Fruit fly (Drosophila melanogaster): ENCODE results near the gene mRpL11.

The mRpL11 gene

DNA sequence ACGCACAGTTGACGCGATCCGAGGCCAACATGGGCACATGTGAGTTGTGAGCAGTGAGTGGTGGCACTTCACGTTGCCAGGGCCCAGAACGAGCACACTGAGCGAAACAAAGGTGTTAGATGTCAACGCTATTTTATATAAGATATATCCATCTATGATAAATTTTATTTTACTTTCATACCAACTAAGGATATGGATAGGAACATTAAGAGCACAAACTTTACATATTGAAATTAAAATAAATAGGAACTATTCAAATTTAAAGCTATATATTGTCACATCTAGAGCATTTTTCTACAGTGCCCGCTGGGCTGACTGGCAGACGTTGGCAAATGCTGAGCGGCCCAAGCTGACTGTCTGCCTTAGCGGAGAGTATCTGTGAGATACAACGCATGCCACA lies 41.9 kb upstream of the mRpL11 start (continued):
- TF ChIP-seq toy (GFP tag; IDR thresholded peaks at IDR 0.05) (no peak), BtbVII (GFP tag; optimal IDR thresholded peaks at IDR 0.05) (peak; percentile 52), kah (GFP tag; optimal IDR thresholded peaks at IDR 0.05) (no peak), Abd-B (GFP tag; optimal IDR thresholded peaks at IDR 0.05) (peak; percentile 41), pita (GFP tag; optimal IDR thresholded peaks at IDR 0.05) (no peak), CG17328 (GFP tag; IDR thresholded peaks at IDR 0.05) (peak; percentile 56; the same call in 1 of the 2 replicates), sqz (GFP tag; optimal IDR thresholded peaks at IDR 0.05) (no peak), dmrt11E (tag; optimal IDR thresholded peaks at IDR 0.05) (peak; percentile 86), CG5180 (GFP tag; optimal IDR thresholded peaks at IDR 0.05) (peak; percentile 33), CG34376 (GFP tag; optimal IDR thresholded peaks at IDR 0.05) (no peak), CG3838 (GFP tag; optimal IDR thresholded peaks at IDR 0.05) (no peak), CG11456 (GFP tag; IDR thresholded peaks at IDR 0.05) (no peak), YL-1 (GFP tag; optimal IDR thresholded peaks at IDR 0.05) (no peak), Ada2b (GFP tag; IDR thresholded peaks at IDR 0.05) (no peak), ham (GFP tag; IDR thresholded peaks at IDR 0.05) (no peak), tgo (GFP tag; IDR thresholded peaks at IDR 0.05) (peak; percentile 72), corto (GFP tag; optimal IDR thresholded peaks at IDR 0.05) (no peak), sob (GFP tag; IDR thresholded peaks at IDR 0.05) (0 out of 2 replicates have a peak, but pooled peaks have one; percentile 20), CG8290 (GFP tag; optimal IDR thresholded peaks at IDR 0.05) (peak; percentile 39), CG8290 (tag; optimal IDR thresholded peaks at IDR 0.05) (no peak), Dad (GFP tag; optimal IDR thresholded peaks at IDR 0.05) (no peak), CG2120 (GFP tag; optimal IDR thresholded peaks at IDR 0.05) (no peak), hb (GFP tag; IDR thresholded peaks at IDR 0.05; ENCODE audit: partially characterized antibody) (no peak), Dfd (GFP tag; optimal IDR thresholded peaks at IDR 0.05) (no peak), Ptx1 (GFP tag; IDR thresholded peaks at IDR 0.05) (peak; percentile 72), sr (GFP tag; IDR thresholded peaks at IDR 0.05) (no peak), trh (GFP tag; optimal IDR thresholded peaks at IDR 0.05) (no peak), Ets97D (GFP tag; optimal IDR thresholded peaks at IDR 0.05) (no peak), br (optimal IDR thresholded peaks at IDR 0.05) (no peak), CG1647 (GFP tag; optimal IDR thresholded peaks at IDR 0.05) (peak; percentile 6), E2f2 (GFP tag; IDR thresholded peaks at IDR 0.05) (0 out of 2 replicates have a peak, but pooled peaks have one; percentile 24), odd (GFP tag; optimal IDR thresholded peaks at IDR 0.05) (peak; percentile 58), shn (GFP tag; optimal IDR thresholded peaks at IDR 0.05) (no peak), hth (optimal IDR thresholded peaks at IDR 0.05) (no peak), sd (tag; optimal IDR thresholded peaks at IDR 0.05) (peak; percentile 6), CHES-1-like (GFP tag; optimal IDR thresholded peaks at IDR 0.05) (no peak), CG3726 (GFP tag; IDR thresholded peaks at IDR 0.05) (no peak), ftz-f1 (GFP tag; optimal IDR thresholded peaks at IDR 0.05) (no peak), Bgb (GFP tag; IDR thresholded peaks at IDR 0.05; ENCODE audit: partially characterized antibody) (no peak), Doc3 (GFP tag; IDR thresholded peaks at IDR 0.05; ENCODE audit: partially characterized antibody) (no peak), bsh (GFP tag; optimal IDR thresholded peaks at IDR 0.05) (peak; percentile 82 to 86), Elba2 (GFP tag; optimal IDR thresholded peaks at IDR 0.05) (no peak), ara (GFP tag; IDR thresholded peaks at IDR 0.05) (peak; percentile 76), trem (tag; optimal IDR thresholded peaks at IDR 0.05) (peak; percentile 67), slp2 (GFP tag; optimal IDR thresholded peaks at IDR 0.05) (no peak), Xbp1 (GFP tag; optimal IDR thresholded peaks at IDR 0.05) (peak; percentile 50), Neu2 (GFP tag; optimal IDR thresholded peaks at IDR 0.05; ENCODE audit: borderline replicate concordance) (no peak), cad (GFP tag; optimal IDR thresholded peaks at IDR 0.05) (no peak), CG10209 (GFP tag; optimal IDR thresholded peaks at IDR 0.05) (peak; percentile 48), insv (GFP tag; optimal IDR thresholded peaks at IDR 0.05) (no peak), pb (GFP tag; optimal IDR thresholded peaks at IDR 0.05) (no peak), z (GFP tag; IDR thresholded peaks at IDR 0.05) (no peak), CG10543 (GFP tag; optimal IDR thresholded peaks at IDR 0.05) (no peak)

Measured in whole organism, embryonic.